Worm (Caenorhabditis elegans) whole organism, mixed stage, embryonic: ENCODE measurements around the gene wago-4.

ENCODE experiments used
- ceh-43 ChIP-seq: fragments of 200-800 bp; sonication (Bioruptor generic); optimal IDR thresholded peaks from 2 replicates; lab custom pipeline; 2018; ENCODE audit warnings: mild to moderate bottlenecking, missing genetic modification characterization, moderate library complexity, missing compliant biosample characterization
- elt-1 ChIP-seq: sonication (generic microtip); optimal IDR thresholded peaks from 2 replicates; lab custom pipeline; 2017; ENCODE audit warnings: missing genetic modification characterization, mild to moderate bottlenecking, missing compliant biosample characterization, antibody characterized with exemption, moderate library complexity, borderline replicate concordance; ENCODE audit not compliant: insufficient read depth
- nhr-76 ChIP-seq: sonication (generic microtip); optimal IDR thresholded peaks from 2 replicates; lab custom pipeline; 2017; ENCODE audit warnings: missing biosample characterization, missing genetic modification characterization
- sem-2 ChIP-seq: fragments of 200-800 bp; sonication (Bioruptor generic); optimal IDR thresholded peaks from 2 replicates; lab custom pipeline; 2018; ENCODE audit warnings: mild to moderate bottlenecking, missing genetic modification characterization, missing compliant biosample characterization
- snpc-4 ChIP-seq: fragments of 150-350 bp; optimal IDR thresholded peaks from 2 replicates; lab custom pipeline; 2014; ENCODE audit warnings: missing biosample characterization, missing genetic modification characterization
- unc-39 ChIP-seq: fragments of 150-350 bp; optimal IDR thresholded peaks from 2 replicates; lab custom pipeline; 2014; ENCODE audit warnings: missing biosample characterization, missing genetic modification characterization
- zip-8 ChIP-seq: fragments of 150-350 bp; optimal IDR thresholded peaks from 2 replicates; lab custom pipeline; 2014; ENCODE audit warnings: missing biosample characterization, missing genetic modification characterization
- ztf-11 ChIP-seq: fragments of 150-350 bp; optimal IDR thresholded peaks from 2 replicates; lab custom pipeline; 2014; ENCODE audit warnings: missing biosample characterization, missing genetic modification characterization

DNA sequence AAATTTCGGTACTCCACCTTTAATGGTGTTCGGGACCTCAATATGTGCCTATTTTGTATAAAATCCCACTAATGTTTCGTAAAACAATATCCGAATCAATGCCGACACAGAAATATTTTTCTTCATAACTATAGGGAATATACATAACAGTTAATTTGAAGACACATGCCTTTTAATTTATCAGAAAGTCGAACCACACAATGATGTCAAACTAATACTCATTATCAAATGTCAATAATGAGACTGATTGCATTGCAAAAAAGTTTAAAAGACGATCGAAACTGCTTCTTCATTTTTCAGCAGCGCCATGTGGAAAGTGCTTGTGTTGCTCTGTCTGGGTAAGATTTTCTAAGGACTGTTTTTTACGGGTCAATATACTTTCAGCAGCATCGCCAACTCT is 18.3 kb upstream of the wago-4 start, which contains the start of gene clec-65:
- TF ChIP-seq unc-39 = no peak
- TF ChIP-seq zip-8 (tag; lab: Kevin White, UChicago) = no peak
- TF ChIP-seq sem-2 (GFP tag; lab: Kevin White, UChicago) = no peak
- TF ChIP-seq snpc-4 (tag; lab: Kevin White, UChicago) = no peak
- no peak for TF ChIP-seq ztf-11 (tag; lab: Kevin White, UChicago)
- no peak for TF ChIP-seq ceh-43
- no peak for TF ChIP-seq nhr-76 (tag; lab: Kevin White, UChicago)
- no peak for TF ChIP-seq elt-1 (tag; lab: Kevin White, UChicago)
